Fruit fly (Drosophila melanogaster) whole organism, embryonic: ENCODE results near the gene COX7AL2.

ENCODE experiments used
- B-H2 ChIP-seq: fragments of 200-800 bp; sonication (Bioruptor generic); optimal IDR thresholded peaks from 2 replicates; lab custom pipeline; 2018; ENCODE audit warnings: missing biosample characterization, mild to moderate bottlenecking, missing genetic modification characterization
- BEAF-32 ChIP-seq: fragments of 200-800 bp; sonication (Bioruptor generic); optimal IDR thresholded peaks from 3 replicates; lab custom pipeline; 2017; ENCODE audit warnings: missing biosample characterization, missing genetic modification characterization, mild to moderate bottlenecking, moderate library complexity, missing genetic modification reagents
- CG10267 ChIP-seq: fragments of 200-800 bp; sonication (Bioruptor generic); optimal IDR thresholded peaks from 2 replicates; lab custom pipeline; 2018; ENCODE audit warnings: missing biosample characterization, mild to moderate bottlenecking, missing genetic modification characterization, moderate library complexity
- CG11093 ChIP-seq: fragments of 200-800 bp; sonication (Bioruptor generic); IDR thresholded peaks from 3 replicates; pipeline ENCODE4 v1.3.6; 2022; ENCODE audit warnings: missing biosample characterization, missing genetic modification characterization
- CG11696 ChIP-seq: fragments of 200-800 bp; sonication (Bioruptor generic); IDR thresholded peaks from 2 replicates; pipeline ENCODE4 v1.3.6; 2022; ENCODE audit warnings: missing biosample characterization, missing genetic modification characterization
- CG13624 ChIP-seq: fragments of 200-800 bp; sonication (Bioruptor generic); optimal IDR thresholded peaks from 2 replicates; lab custom pipeline; 2016; ENCODE audit warnings: missing biosample characterization, missing genetic modification characterization
- CG13894 ChIP-seq: fragments of 200-800 bp; sonication (Bioruptor generic); optimal IDR thresholded peaks from 3 replicates; lab custom pipeline; 2018; ENCODE audit warnings: missing biosample characterization, mild to moderate bottlenecking, missing genetic modification characterization, moderate library complexity
- CG14860 ChIP-seq: fragments of 200-800 bp; sonication (Bioruptor generic); IDR thresholded peaks from 3 replicates; pipeline ENCODE4 v1.3.6; 2022; ENCODE audit warnings: missing biosample characterization, missing genetic modification characterization; ENCODE audit not compliant: partially characterized antibody
- CG34376 ChIP-seq: fragments of 200-800 bp; sonication (Bioruptor generic); optimal IDR thresholded peaks from 2 replicates; lab custom pipeline; 2018; ENCODE audit warnings: missing biosample characterization, mild to moderate bottlenecking, missing genetic modification characterization
- CG34422 ChIP-seq: fragments of 200-800 bp; sonication (Bioruptor generic); IDR thresholded peaks from 3 replicates; pipeline ENCODE4 v1.3.6; 2022; ENCODE audit warnings: missing biosample characterization, missing genetic modification characterization
- CG8388 ChIP-seq: fragments of 200-800 bp; sonication (Bioruptor generic); optimal IDR thresholded peaks from 2 replicates; lab custom pipeline; 2019; ENCODE audit warnings: missing biosample characterization, mild to moderate bottlenecking, missing genetic modification characterization, moderate library complexity
- CG8765 ChIP-seq: fragments of 200-800 bp; sonication (Bioruptor generic); IDR thresholded peaks from 2 replicates; pipeline ENCODE4 v1.3.6; 2022; ENCODE audit warnings: missing biosample characterization, missing genetic modification characterization
- CG8924 ChIP-seq: fragments of 200-800 bp; optimal IDR thresholded peaks from 3 replicates; lab custom pipeline; 2019; ENCODE audit warnings: missing biosample characterization, mild to moderate bottlenecking, missing genetic modification characterization, moderate library complexity
- CG9727 ChIP-seq: fragments of 200-800 bp; sonication (Bioruptor generic); optimal IDR thresholded peaks from 3 replicates; lab custom pipeline; 2017; ENCODE audit warnings: missing biosample characterization, mild to moderate bottlenecking, missing genetic modification characterization
- CG9797 ChIP-seq: fragments of 200-800 bp; sonication (Bioruptor generic); optimal IDR thresholded peaks from 3 replicates; lab custom pipeline; 2018; ENCODE audit warnings: missing biosample characterization, mild to moderate bottlenecking, missing genetic modification characterization
- CTCF ChIP-seq: fragments of 200-800 bp; sonication (Bioruptor generic); optimal IDR thresholded peaks from 2 replicates; lab custom pipeline; 2017; ENCODE audit warnings: missing biosample characterization, mild to moderate bottlenecking, missing genetic modification characterization, moderate library complexity
- Dref ChIP-seq: fragments of 200-800 bp; sonication (Bioruptor generic); IDR thresholded peaks from 2 replicates; pipeline ENCODE4 v1.3.6; 2022; ENCODE audit warnings: missing biosample characterization, missing genetic modification characterization
- Elba2 ChIP-seq: fragments of 200-800 bp; sonication (Bioruptor generic); optimal IDR thresholded peaks from 3 replicates; lab custom pipeline; 2016; ENCODE audit warnings: missing biosample characterization, missing genetic modification characterization
- Hsf ChIP-seq: fragments of 200-800 bp; sonication (Bioruptor generic); optimal IDR thresholded peaks from 3 replicates; lab custom pipeline; 2016; ENCODE audit warnings: missing biosample characterization, missing genetic modification characterization
- NFAT ChIP-seq: fragments of 200-800 bp; sonication (Bioruptor generic); IDR thresholded peaks from 2 replicates; pipeline ENCODE4 v1.3.6; 2022; ENCODE audit warnings: missing biosample characterization, missing genetic modification characterization
- Opbp ChIP-seq: fragments of 200-800 bp; sonication (Bioruptor generic); IDR thresholded peaks from 3 replicates; pipeline ENCODE4 v1.3.6; 2022; ENCODE audit warnings: missing biosample characterization, missing genetic modification characterization; ENCODE audit not compliant: partially characterized antibody
- Optix ChIP-seq: fragments of 200-800 bp; sonication (Bioruptor generic); IDR thresholded peaks from 3 replicates; pipeline ENCODE4 v1.3.6; 2022; ENCODE audit warnings: missing biosample characterization, missing genetic modification characterization
- Rfx ChIP-seq: fragments of 200-800 bp; sonication (Bioruptor generic); IDR thresholded peaks from 2 replicates; pipeline ENCODE4 v1.3.6; 2022; ENCODE audit warnings: missing biosample characterization, missing genetic modification characterization
- Scr ChIP-seq: fragments of 200-800 bp; sonication (Bioruptor generic); IDR thresholded peaks from 2 replicates; pipeline ENCODE4 v1.3.6; 2022; ENCODE audit warnings: missing biosample characterization, missing genetic modification characterization; ENCODE audit not compliant: partially characterized antibody
- Side ChIP-seq: fragments of 200-800 bp; sonication (Bioruptor generic); optimal IDR thresholded peaks from 2 replicates; lab custom pipeline; 2016; ENCODE audit warnings: missing biosample characterization, missing genetic modification characterization
- Six4 ChIP-seq: fragments of 200-800 bp; sonication (Bioruptor generic); optimal IDR thresholded peaks from 2 replicates; lab custom pipeline; 2016; ENCODE audit warnings: missing biosample characterization, missing genetic modification characterization
- Sry-δ ChIP-seq: fragments of 200-800 bp; sonication (Bioruptor generic); optimal IDR thresholded peaks from 2 replicates; lab custom pipeline; 2016; ENCODE audit warnings: missing biosample characterization, missing genetic modification characterization
- btn ChIP-seq: fragments of 200-800 bp; sonication (Bioruptor generic); optimal IDR thresholded peaks from 2 replicates; lab custom pipeline; 2016; ENCODE audit warnings: missing biosample characterization, missing genetic modification characterization
- dm ChIP-seq: fragments of 200-800 bp; sonication (Bioruptor generic); optimal IDR thresholded peaks from 3 replicates; lab custom pipeline; 2016; ENCODE audit warnings: missing biosample characterization, missing genetic modification characterization
- esg ChIP-seq: fragments of 200-800 bp; sonication (Bioruptor generic); conservative IDR thresholded peaks from 2 replicates; pipeline ENCODE4 v1.3.6; 2022; ENCODE audit warnings: missing biosample characterization, missing genetic modification characterization
- grau ChIP-seq: fragments of 200-800 bp; optimal IDR thresholded peaks from 3 replicates; lab custom pipeline; 2019; ENCODE audit warnings: missing biosample characterization, mild to moderate bottlenecking, missing genetic modification characterization, moderate library complexity
- ham ChIP-seq: fragments of 200-800 bp; sonication (Bioruptor generic); IDR thresholded peaks from 2 replicates; pipeline ENCODE4 v1.3.6; 2022; ENCODE audit warnings: missing biosample characterization, missing genetic modification characterization
- hbn ChIP-seq: fragments of 200-800 bp; sonication (Bioruptor generic); IDR thresholded peaks from 2 replicates; pipeline ENCODE4 v1.3.6; 2022; ENCODE audit warnings: missing biosample characterization, missing genetic modification characterization; ENCODE audit not compliant: partially characterized antibody
- her ChIP-seq: fragments of 200-800 bp; sonication (Bioruptor generic); optimal IDR thresholded peaks from 2 replicates; lab custom pipeline; 2016; ENCODE audit warnings: missing biosample characterization, missing genetic modification characterization
- klu ChIP-seq: fragments of 200-800 bp; sonication (Bioruptor generic); IDR thresholded peaks from 2 replicates; pipeline ENCODE4 v1.3.6; 2022; ENCODE audit warnings: missing biosample characterization, missing genetic modification characterization
- lab ChIP-seq: fragments of 200-800 bp; sonication (Bioruptor generic); optimal IDR thresholded peaks from 3 replicates; lab custom pipeline; 2017; ENCODE audit warnings: missing biosample characterization, missing genetic modification characterization, mild to moderate bottlenecking, moderate library complexity, missing genetic modification reagents
- nmo ChIP-seq: fragments of 200-800 bp; sonication (Bioruptor generic); optimal IDR thresholded peaks from 2 replicates; lab custom pipeline; 2018; ENCODE audit warnings: missing biosample characterization, mild to moderate bottlenecking, missing genetic modification characterization, moderate library complexity
- pzg ChIP-seq: fragments of 200-800 bp; sonication (Bioruptor generic); optimal IDR thresholded peaks from 3 replicates; lab custom pipeline; 2018; ENCODE audit warnings: missing biosample characterization, mild to moderate bottlenecking, missing genetic modification characterization, moderate library complexity
- ro ChIP-seq: fragments of 200-800 bp; sonication (Bioruptor generic); IDR thresholded peaks from 2 replicates; pipeline ENCODE4 v1.3.6; 2022; ENCODE audit warnings: missing biosample characterization, missing genetic modification characterization
- sd ChIP-seq: fragments of 200-800 bp; sonication (Bioruptor generic); optimal IDR thresholded peaks from 3 replicates; lab custom pipeline; 2018; ENCODE audit warnings: missing biosample characterization, mild to moderate bottlenecking, missing genetic modification characterization, moderate library complexity
- toy ChIP-seq: fragments of 200-800 bp; sonication (Bioruptor generic); IDR thresholded peaks from 2 replicates; pipeline ENCODE4 v1.3.6; 2022; ENCODE audit warnings: missing biosample characterization, missing genetic modification characterization

COX7AL2 gene

DNA sequence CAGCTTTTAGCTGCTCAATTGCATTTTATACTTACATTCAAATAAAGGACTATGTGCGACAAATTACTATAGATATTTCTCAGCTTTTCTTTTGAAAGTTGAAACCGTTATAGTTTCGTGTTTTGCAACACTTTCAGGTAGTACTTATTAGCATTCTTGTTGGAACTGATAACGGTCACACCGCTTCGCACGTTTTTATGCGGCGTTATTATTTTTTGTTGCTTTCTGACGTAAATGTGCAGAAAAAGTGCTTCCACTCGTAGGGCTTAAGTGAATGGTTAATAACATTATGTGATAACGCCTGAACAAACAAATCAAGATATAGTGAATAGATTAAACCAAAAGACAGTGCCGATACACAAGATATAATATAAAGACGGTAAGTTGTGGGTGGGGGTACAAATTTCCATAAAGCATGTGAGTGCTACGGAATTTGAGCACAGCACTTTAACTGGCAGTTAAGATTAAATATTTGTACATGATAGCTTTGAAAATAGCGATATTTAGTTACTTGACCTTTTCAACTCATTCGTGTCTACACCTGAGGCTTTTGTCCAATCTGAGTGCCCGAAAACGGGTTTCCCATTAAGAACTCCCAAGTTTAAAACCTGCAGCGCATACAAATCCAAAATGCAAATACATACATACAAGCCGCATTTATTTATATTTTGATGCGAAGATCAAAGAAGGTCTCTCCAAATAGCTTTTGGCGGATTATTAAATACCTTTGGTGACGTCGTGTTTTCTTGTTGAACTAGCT, 23.0 kb upstream of the COX7AL2 start, which contains the start of gene papi (continued):
- TF ChIP-seq Elba2 (GFP tag; lab: Kevin White, UChicago) (peak; percentile 78), CG34422 (GFP tag; lab: Robert Waterston, UW) (peak; percentile 61; the same call in 2 of the 3 replicates), CG13894 (tag; lab: Kevin White, UChicago) (peak; percentile 21), CG10267 (tag; lab: Kevin White, UChicago) (peak; percentile 91), ro (GFP tag; lab: Robert Waterston, UW) (no peak), CG8765 (GFP tag; lab: Robert Waterston, UW) (no peak), CG9797 (GFP tag; lab: Kevin White, UChicago) (peak; percentile 70), Opbp (0 out of 3 replicates have a peak, but pooled peaks have one; percentile 38), lab (GFP tag; lab: Kevin White, UChicago) (peak; percentile 22), dm (peak; percentile 67), NFAT (GFP tag; lab: Robert Waterston, UW) (no peak), nmo (no peak), Six4 (GFP tag; lab: Kevin White, UChicago) (no peak), CG11093 (GFP tag; lab: Robert Waterston, UW) (no peak), CG8924 (tag; lab: Kevin White, UChicago) (peak; percentile 48), Rfx (GFP tag; lab: Robert Waterston, UW) (peak; percentile 8; the same call in 1 of the 2 replicates), B-H2 (GFP tag; lab: Kevin White, UChicago) (peak; percentile 53), Dref (GFP tag; lab: Robert Waterston, UW) (no peak), CG13624 (GFP tag; lab: Kevin White, UChicago) (peak; percentile 4), grau (tag; lab: Kevin White, UChicago) (peak; percentile 3), sd (tag; lab: Kevin White, UChicago) (peak; percentile 75), BEAF-32 (GFP tag; lab: Kevin White, UChicago) (peak; percentile 20), toy (GFP tag; lab: Robert Waterston, UW) (no peak), btn (no peak), CG9727 (GFP tag; lab: Kevin White, UChicago) (no peak), Hsf (no peak), Scr (GFP tag; lab: Robert Waterston, UW) (no peak), CG34376 (peak; percentile 44), ham (GFP tag; lab: Robert Waterston, UW) (no peak), klu (no peak), Sry-δ (GFP tag; lab: Kevin White, UChicago) (peak; percentile 26), Side (GFP tag; lab: Kevin White, UChicago) (peak; percentile 23), CTCF (no peak), CG8388 (GFP tag; lab: Kevin White, UChicago) (no peak), hbn (GFP tag; lab: Robert Waterston, UW) (no peak), esg (GFP tag; lab: Robert Waterston, UW) (no peak), her (GFP tag; lab: Kevin White, UChicago) (peak; percentile 28), CG14860 (GFP tag; lab: Robert Waterston, UW) (no peak), CG11696 (GFP tag; lab: Robert Waterston, UW) (no peak), pzg (peak; percentile 67), Optix (GFP tag; lab: Robert Waterston, UW) (no peak)
- TF ChIP-seq, all 482 proteins: peak for 74
